Worm (Caenorhabditis elegans) whole organism, early embryonic: ENCODE results near the gene scl-5.

Experiments used
- B0310.2 ChIP-seq: sonication (generic microtip); optimal IDR thresholded peaks from 2 replicates; lab custom pipeline; 2016; ENCODE audit warnings: mild to moderate bottlenecking, missing genetic modification characterization, missing compliant biosample characterization
- F13C5.2 ChIP-seq: sonication (generic microtip); optimal IDR thresholded peaks from 2 replicates; lab custom pipeline; 2017; ENCODE audit warnings: mild to moderate bottlenecking, missing genetic modification characterization, inconsistent platforms, missing compliant biosample characterization
- aly-1 ChIP-seq: sonication (generic microtip); optimal IDR thresholded peaks from 2 replicates; lab custom pipeline; 2016; ENCODE audit warnings: missing genetic modification characterization, missing compliant biosample characterization
- ama-1 ChIP-seq: fragments of 150-350 bp; optimal IDR thresholded peaks from 2 replicates; lab custom pipeline; 2014
- ceh-13 ChIP-seq: fragments of 200-800 bp; sonication (Bioruptor generic); optimal IDR thresholded peaks from 2 replicates; lab custom pipeline; 2018; ENCODE audit warnings: mild to moderate bottlenecking, missing genetic modification characterization, missing compliant biosample characterization
- ceh-36 ChIP-seq: sonication (generic microtip); optimal IDR thresholded peaks from 2 replicates; lab custom pipeline; 2016; ENCODE audit warnings: missing genetic modification characterization, inconsistent platforms, missing compliant biosample characterization
- ets-7 ChIP-seq: sonication (generic microtip); optimal IDR thresholded peaks from 2 replicates; lab custom pipeline; 2016; ENCODE audit warnings: missing genotype, missing genetic modification characterization, missing compliant biosample characterization
- flt-1 ChIP-seq: fragments of 200-800 bp; sonication (Bioruptor generic); IDR thresholded peaks from 2 replicates; pipeline ENCODE4 v1.3.6; 2022; ENCODE audit warnings: missing genetic modification characterization, missing compliant biosample characterization
- hmbx-1 ChIP-seq: sonication (generic microtip); optimal IDR thresholded peaks from 2 replicates; lab custom pipeline; 2016; ENCODE audit warnings: mild to moderate bottlenecking, missing genetic modification characterization, missing compliant biosample characterization
- hmg-4 ChIP-seq: fragments of 200-800 bp; sonication (Bioruptor generic); optimal IDR thresholded peaks from 2 replicates; lab custom pipeline; 2018; ENCODE audit warnings: mild to moderate bottlenecking, missing genetic modification characterization, missing compliant biosample characterization
- hnd-1 ChIP-seq: sonication (generic microtip); optimal IDR thresholded peaks from 2 replicates; lab custom pipeline; 2016; ENCODE audit warnings: missing genetic modification characterization, missing compliant biosample characterization
- pes-1 ChIP-seq: fragments of 200-800 bp; sonication (Bioruptor generic); IDR thresholded peaks from 2 replicates; pipeline ENCODE4 v1.3.6; 2022; ENCODE audit warnings: missing genetic modification reagents, missing genetic modification characterization, missing compliant biosample characterization
- scrt-1 ChIP-seq: fragments of 200-800 bp; sonication (Bioruptor generic); IDR thresholded peaks from 2 replicates; pipeline ENCODE4 v1.3.6; 2022; ENCODE audit warnings: missing genetic modification characterization, missing compliant biosample characterization
- sea-1 ChIP-seq: fragments of 200-800 bp; sonication (Bioruptor generic); conservative IDR thresholded peaks from 2 replicates; pipeline ENCODE4 v1.3.6; 2022; ENCODE audit warnings: missing genetic modification characterization, missing compliant biosample characterization
- tbx-11 ChIP-seq: fragments of 200-800 bp; sonication (Bioruptor generic); IDR thresholded peaks from 2 replicates; pipeline ENCODE4 v1.3.6; 2022; ENCODE audit warnings: missing genetic modification characterization, missing compliant biosample characterization
- tbx-37 ChIP-seq: fragments of 200-800 bp; sonication (Bioruptor generic); conservative IDR thresholded peaks from 2 replicates; pipeline ENCODE4 v1.3.6; 2022; ENCODE audit warnings: missing genetic modification reagents, missing genetic modification characterization, missing compliant biosample characterization
- tra-4 ChIP-seq: sonication (generic microtip); optimal IDR thresholded peaks from 2 replicates; lab custom pipeline; 2017; ENCODE audit warnings: missing genetic modification characterization, missing compliant biosample characterization

scl-5 gene

DNA sequence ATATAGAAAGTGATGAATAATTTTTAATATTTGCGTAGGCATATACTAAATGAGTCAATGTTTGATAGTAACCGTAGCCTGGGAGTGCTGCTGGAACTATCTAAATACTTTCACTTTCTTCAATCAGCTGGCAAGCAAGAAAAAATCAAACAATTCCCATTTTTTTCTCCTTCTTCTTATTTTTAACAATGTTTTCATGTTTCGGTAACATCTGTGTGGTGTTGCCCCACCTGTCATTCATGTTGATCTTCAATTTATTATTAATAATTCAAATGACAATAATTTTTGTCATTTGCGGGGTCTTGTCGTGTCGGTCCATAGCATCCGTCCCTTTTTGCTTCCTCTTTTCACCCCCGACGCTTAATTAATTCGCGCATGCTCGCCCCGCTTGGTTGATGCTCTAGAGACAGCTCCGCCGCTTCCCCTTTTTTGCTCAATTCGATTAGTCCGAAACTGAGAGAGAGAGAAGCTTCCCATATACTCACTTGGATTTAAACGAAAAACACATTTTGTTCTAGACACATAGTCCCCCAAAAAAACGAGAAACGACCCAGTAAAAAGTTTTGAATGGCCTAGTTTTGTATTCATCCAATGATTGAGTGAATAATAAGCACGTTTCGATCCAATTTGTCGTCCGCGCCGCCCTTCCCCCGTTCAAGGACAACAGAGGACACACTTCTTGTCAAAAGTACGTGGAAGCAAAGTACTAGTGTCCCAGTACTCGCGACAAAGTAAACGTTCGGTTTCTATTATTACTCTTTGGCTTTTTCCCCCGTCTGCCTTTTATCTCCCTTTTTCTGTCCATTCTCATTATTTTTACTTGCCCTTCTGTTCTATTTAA lies 35.8 kb upstream of the scl-5 start:
- 0 out of 2 replicates have a peak, but pooled peaks have one; percentile 18 for TF ChIP-seq sea-1 (GFP tag; lab: Robert Waterston, UW)
- no peak for TF ChIP-seq flt-1
- TF ChIP-seq tra-4 (tag; lab: Kevin White, UChicago) = no peak
- TF ChIP-seq B0310.2 = no peak
- no peak for TF ChIP-seq pes-1 (GFP tag; lab: Robert Waterston, UW)
- TF ChIP-seq aly-1 (tag; lab: Kevin White, UChicago) = no peak
- TF ChIP-seq hmg-4 (GFP tag; lab: Kevin White, UChicago) = peak; percentile 16

DNA sequence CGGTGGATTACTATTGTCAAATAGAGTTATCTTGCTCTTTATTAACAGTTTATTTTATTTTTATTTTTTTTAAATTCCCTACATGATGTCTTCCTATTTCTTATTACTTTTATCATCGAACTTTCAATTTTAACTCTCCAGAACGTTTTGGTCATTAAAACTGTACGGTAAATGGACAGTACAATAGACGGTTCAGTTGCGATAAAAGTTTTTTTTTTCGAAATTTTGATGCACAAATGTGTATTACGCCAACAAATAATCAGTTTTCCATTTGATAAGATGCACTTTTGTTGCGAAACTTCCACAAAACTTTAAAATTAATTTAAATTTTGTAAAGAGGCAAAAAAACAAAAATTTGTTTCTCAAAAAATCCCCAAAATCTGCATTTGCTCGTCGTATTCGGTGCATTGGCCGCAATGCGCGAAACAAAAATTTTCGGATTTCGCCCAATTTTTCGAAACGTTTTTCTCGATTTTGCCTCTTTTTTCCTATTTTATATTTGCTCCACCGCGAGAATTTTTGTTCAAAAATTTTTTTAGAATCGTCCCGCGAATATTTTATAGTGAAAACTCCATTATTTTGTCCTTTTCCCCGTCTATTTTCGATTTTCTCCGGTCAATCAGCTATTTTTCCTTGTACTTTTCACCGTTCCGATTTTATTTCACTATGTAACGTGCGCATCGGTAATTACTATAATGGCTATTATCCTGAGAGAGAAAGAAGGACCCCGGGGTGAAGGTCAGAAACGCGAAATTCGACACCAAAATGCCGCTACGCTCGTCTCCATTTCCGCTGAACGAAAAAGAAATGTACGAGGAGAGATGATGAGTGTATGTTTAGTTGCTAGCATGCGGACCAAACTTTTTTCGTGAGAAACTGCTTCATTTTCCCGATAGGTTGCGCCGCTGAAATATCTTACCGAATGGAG lies 34.8 kb upstream of the scl-5 start:
- TF ChIP-seq B0310.2 = no peak
- no peak for TF ChIP-seq aly-1 (tag; lab: Kevin White, UChicago)
- TF ChIP-seq scrt-1 = no peak
- TF ChIP-seq ama-1 (lab: Kevin White, UChicago) = no peak
- TF ChIP-seq sea-1 (GFP tag; lab: Robert Waterston, UW) = no peak

DNA sequence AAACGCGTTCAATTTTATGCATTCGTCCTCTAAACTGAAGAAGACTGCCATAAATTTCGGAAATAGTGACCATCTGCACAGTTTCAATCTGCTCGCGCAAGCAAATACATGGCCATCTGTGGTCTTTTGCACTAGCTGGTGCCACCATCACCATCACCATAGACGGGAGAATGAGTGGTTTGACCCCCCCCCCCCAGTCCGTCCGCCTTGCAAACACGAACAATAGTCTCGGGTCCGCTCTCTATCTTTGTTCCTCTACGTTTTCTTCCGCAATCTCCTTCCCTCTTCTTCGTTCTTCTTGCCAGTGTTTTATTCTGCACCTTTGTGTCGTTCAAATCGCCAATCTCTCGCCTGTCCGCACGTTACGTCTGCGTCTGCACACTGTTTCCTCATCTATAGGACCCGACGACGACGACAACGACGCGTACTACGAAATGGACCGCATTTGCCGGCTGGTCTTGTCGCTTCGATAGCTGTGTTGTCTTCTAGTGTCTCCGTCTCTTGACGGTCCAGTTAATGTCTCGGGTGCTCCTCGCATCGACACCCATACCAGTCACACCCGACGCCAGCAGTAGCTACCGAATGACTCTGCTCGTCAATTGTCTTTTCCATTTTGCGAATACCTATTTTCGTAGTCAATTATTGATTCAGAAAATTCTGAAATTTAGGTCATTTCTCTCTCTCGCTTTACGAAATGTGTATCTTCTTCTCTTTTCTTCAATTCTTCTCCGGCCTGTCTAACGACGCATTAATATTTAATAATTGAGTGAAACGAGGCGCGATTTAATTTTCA lies 33.9 kb upstream of the scl-5 start:
- TF ChIP-seq tbx-11 (GFP tag; lab: Robert Waterston, UW) (no peak), ets-7 (tag; lab: Kevin White, UChicago) (peak; percentile 46), F13C5.2 (tag; lab: Kevin White, UChicago) (peak; percentile 77), pes-1 (GFP tag; lab: Robert Waterston, UW) (0 out of 2 replicates have a peak, but pooled peaks have one; percentile 19), ama-1 (lab: Kevin White, UChicago) (no peak), aly-1 (tag; lab: Kevin White, UChicago) (no peak), tbx-37 (GFP tag; lab: Robert Waterston, UW) (no peak), scrt-1 (no peak), B0310.2 (no peak), hmg-4 (GFP tag; lab: Kevin White, UChicago) (peak; percentile 91), sea-1 (GFP tag; lab: Robert Waterston, UW) (no peak), hnd-1 (no peak)

DNA sequence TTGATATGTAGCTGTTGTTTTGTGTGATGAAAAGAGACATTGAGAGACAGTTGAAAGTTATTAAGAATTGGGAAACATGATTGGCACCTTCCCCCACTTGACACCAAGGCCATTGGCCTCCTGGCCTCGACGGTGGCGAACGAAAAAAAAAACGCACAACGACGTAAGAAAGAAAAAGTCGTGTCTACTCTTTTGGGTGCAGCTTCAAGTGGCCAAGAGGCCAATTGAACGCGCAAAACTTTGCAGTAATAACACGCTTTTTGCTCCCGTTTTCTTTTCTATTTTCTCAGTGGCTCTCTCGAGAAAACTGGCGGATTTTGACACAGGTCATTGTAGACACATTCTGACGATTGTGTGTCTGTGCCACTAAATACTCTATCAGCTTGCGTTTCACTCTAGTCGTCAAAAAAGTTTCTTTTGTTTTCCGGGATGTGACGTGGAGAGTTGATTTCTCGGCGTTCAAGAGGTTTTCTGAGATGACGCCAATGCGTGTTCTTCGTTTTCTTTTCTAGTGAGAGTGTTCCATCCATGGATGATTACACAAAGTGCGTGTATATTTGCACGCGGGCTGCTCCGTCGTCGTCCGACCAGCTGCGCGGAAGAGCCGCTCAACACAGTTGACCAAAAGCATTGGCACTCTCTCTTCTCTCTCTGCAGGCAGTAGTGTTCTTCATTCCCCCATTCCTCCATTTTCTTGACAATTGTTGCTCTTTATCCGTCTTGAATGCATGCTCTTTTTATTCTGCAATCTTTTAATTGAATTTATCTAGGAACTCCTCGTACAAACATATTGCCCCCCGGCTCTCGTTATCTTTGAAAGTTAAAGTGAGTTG lies 33.1 kb upstream of the scl-5 start:
- TF ChIP-seq ets-7 (tag; lab: Kevin White, UChicago) (no peak), F13C5.2 (tag; lab: Kevin White, UChicago) (peak; percentile 12), hmg-4 (GFP tag; lab: Kevin White, UChicago) (peak; percentile 43), pes-1 (GFP tag; lab: Robert Waterston, UW) (no peak), hnd-1 (no peak), B0310.2 (no peak)

DNA sequence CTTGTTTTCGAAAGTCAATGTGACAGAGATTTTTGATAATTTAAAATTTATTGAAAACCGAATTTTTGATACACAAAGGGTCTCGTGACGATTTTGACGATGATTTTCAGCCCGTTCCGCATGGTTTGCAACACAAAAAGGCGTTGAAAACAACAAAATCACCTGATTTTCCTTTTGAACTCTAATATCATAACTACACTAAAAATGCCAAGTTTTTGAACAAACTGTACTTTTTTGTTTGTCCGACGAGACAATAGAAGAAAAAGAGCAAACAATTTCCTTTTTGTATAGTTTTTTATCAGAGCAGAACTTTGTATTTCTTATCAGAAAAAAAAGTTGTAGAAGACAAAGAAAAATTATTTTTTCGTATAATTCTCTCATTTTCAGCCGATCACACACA lies 31.7 kb upstream of the scl-5 start:
- TF ChIP-seq ets-7 (tag; lab: Kevin White, UChicago) (no peak), pes-1 (GFP tag; lab: Robert Waterston, UW) (no peak), flt-1 (no peak), scrt-1 (no peak)

DNA sequence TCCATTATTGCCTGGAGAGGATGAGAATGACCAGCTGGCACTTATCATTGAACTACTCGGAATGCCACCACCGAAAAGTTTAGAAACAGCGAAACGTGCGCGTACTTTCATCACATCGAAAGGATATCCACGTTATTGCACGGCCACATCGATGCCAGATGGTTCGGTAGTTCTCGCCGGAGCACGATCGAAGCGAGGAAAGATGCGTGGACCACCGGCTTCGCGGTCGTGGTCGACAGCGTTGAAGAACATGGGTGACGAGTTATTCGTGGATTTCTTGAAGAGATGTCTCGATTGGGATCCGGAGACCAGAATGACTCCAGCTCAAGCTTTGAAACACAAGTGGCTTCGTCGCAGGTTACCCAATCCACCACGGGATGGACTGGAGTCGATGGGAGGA lies 30.3 kb upstream of the scl-5 start:
- peak; percentile 9 for TF ChIP-seq ama-1 (lab: Kevin White, UChicago)
- TF ChIP-seq pes-1 (GFP tag; lab: Robert Waterston, UW) = no peak
- no peak for TF ChIP-seq scrt-1

DNA sequence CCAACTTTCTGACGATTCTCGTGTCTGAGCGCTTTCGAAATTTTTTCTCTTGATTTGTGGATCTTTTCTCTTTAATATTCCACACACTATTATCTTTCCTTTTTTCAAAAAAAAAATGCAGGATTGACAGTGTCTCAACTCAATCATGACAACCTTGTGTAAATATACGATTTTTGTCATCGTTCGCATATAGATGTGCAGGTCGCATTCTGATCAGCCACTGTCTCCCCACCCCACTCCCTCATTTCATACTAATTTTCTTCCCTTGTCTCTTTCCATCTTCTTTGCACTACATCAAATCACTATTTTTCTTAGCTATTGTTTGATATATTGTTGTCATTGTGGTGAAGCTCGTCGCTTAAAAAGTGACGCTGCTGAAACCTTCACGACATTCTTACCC lies 28.5 kb upstream of the scl-5 start:
- TF ChIP-seq B0310.2 (no peak), scrt-1 (no peak), tra-4 (tag; lab: Kevin White, UChicago) (no peak), tbx-11 (GFP tag; lab: Robert Waterston, UW) (no peak), sea-1 (GFP tag; lab: Robert Waterston, UW) (no peak), F13C5.2 (tag; lab: Kevin White, UChicago) (no peak), pes-1 (GFP tag; lab: Robert Waterston, UW) (no peak), ets-7 (tag; lab: Kevin White, UChicago) (no peak), ama-1 (lab: Kevin White, UChicago) (no peak), ceh-13 (GFP tag; lab: Kevin White, UChicago) (no peak), hnd-1 (no peak), flt-1 (no peak), aly-1 (tag; lab: Kevin White, UChicago) (no peak), hmbx-1 (tag; lab: Kevin White, UChicago) (no peak), tbx-37 (GFP tag; lab: Robert Waterston, UW) (no peak), ceh-36 (no peak), hmg-4 (GFP tag; lab: Kevin White, UChicago) (no peak)
